Fruit fly (Drosophila melanogaster): ENCODE results near the gene CG12316.
A peak's percentile ranks its signal among the peaks of the same experiment; 100 is the strongest.

Gene CG12316

dm6 chr3L:15142004-15142890 lies 5.5 kb upstream of the CG12316 start, which contains the start of gene Pdi (continued):
- TF ChIP-seq CG17612 (GFP tag; IDR thresholded peaks at IDR 0.05) (no peak), CG32532 (GFP tag; IDR thresholded peaks at IDR 0.05) (peak; percentile 45), dan (GFP tag; IDR thresholded peaks at IDR 0.05) (no peak), CG34376 (GFP tag; optimal IDR thresholded peaks at IDR 0.05) (peak; percentile 19), ham (GFP tag; IDR thresholded peaks at IDR 0.05) (no peak), CG16813 (GFP tag; IDR thresholded peaks at IDR 0.05; ENCODE audit: partially characterized antibody) (peak; percentile 75), CG13775 (GFP tag; optimal IDR thresholded peaks at IDR 0.05) (peak; percentile 28), CG30020 (tag; optimal IDR thresholded peaks at IDR 0.05) (peak; percentile 53), Nf-YA (GFP tag; IDR thresholded peaks at IDR 0.05) (no peak), CG8359 (GFP tag; optimal IDR thresholded peaks at IDR 0.05; ENCODE audit: borderline replicate concordance) (no peak), Dbx (GFP tag; IDR thresholded peaks at IDR 0.05) (0 out of 3 replicates have a peak, but pooled peaks have one; percentile 33), Scr (GFP tag; IDR thresholded peaks at IDR 0.05; ENCODE audit: partially characterized antibody) (peak; percentile 69), E2f2 (GFP tag; IDR thresholded peaks at IDR 0.05) (peak; percentile 70), CG1647 (GFP tag; optimal IDR thresholded peaks at IDR 0.05) (peak; percentile 14), eyg (GFP tag; optimal IDR thresholded peaks at IDR 0.05) (no peak), CG12299 (tag; optimal IDR thresholded peaks at IDR 0.05) (no peak), CG14441 (GFP tag; IDR thresholded peaks at IDR 0.05) (no peak), CG3065 (GFP tag; optimal IDR thresholded peaks at IDR 0.05) (no peak), cwo (GFP tag; optimal IDR thresholded peaks at IDR 0.05) (peak; percentile 2), CG8281 (tag; optimal IDR thresholded peaks at IDR 0.05) (no peak), peb (GFP tag; IDR thresholded peaks at IDR 0.05) (no peak), Hmr (GFP tag; optimal IDR thresholded peaks at IDR 0.05) (peak; percentile 53), sd (tag; optimal IDR thresholded peaks at IDR 0.05) (peak; percentile 72), Lpt (GFP tag; optimal IDR thresholded peaks at IDR 0.05) (no peak), CG12155 (GFP tag; optimal IDR thresholded peaks at IDR 0.05) (peak; percentile 17), CG6654 (GFP tag; optimal IDR thresholded peaks at IDR 0.05) (no peak), bab2 (GFP tag; optimal IDR thresholded peaks at IDR 0.05) (no peak), CG12659 (GFP tag; optimal IDR thresholded peaks at IDR 0.05) (peak; percentile 81), CG3407 (GFP tag; optimal IDR thresholded peaks at IDR 0.05) (peak; percentile 25), CG4282 (GFP tag; optimal IDR thresholded peaks at IDR 0.05) (no peak), D19A (tag; optimal IDR thresholded peaks at IDR 0.05) (peak; percentile 45), Dip3 (GFP tag; optimal IDR thresholded peaks at IDR 0.05) (no peak), croc (GFP tag; conservative IDR thresholded peaks at IDR 0.05) (no peak), ttk (GFP tag; IDR thresholded peaks at IDR 0.05) (no peak), dysf (GFP tag; IDR thresholded peaks at IDR 0.05) (no peak), CG3995 (GFP tag; optimal IDR thresholded peaks at IDR 0.05) (peak; percentile 24), CG4730 (GFP tag; IDR thresholded peaks at IDR 0.05) (no peak), CG13287 (GFP tag; IDR thresholded peaks at IDR 0.05; ENCODE audit: partially characterized antibody) (peak; percentile 88), CG15696 (tag; optimal IDR thresholded peaks at IDR 0.05) (peak; percentile 43), CG18599 (GFP tag; optimal IDR thresholded peaks at IDR 0.05) (no peak), ato (GFP tag; IDR thresholded peaks at IDR 0.05; ENCODE audit: partially characterized antibody) (peak; percentile 54), Hand (GFP tag; optimal IDR thresholded peaks at IDR 0.05) (peak; percentile 12), NFAT (GFP tag; IDR thresholded peaks at IDR 0.05) (no peak), klu (GFP tag; IDR thresholded peaks at IDR 0.05) (no peak), gt (GFP tag; IDR thresholded peaks at IDR 0.05) (no peak), abd-A (tag; optimal IDR thresholded peaks at IDR 0.05) (peak; percentile 17), CG10565 (GFP tag; optimal IDR thresholded peaks at IDR 0.05) (no peak), CG6254 (GFP tag; optimal IDR thresholded peaks at IDR 0.05) (no peak), HLHmδ (GFP tag; optimal IDR thresholded peaks at IDR 0.05) (peak; percentile 34)
